Worm (Caenorhabditis elegans): Measurements from ENCODE around the gene C25E10.11.

ce11 chrV:9022078-9022477 is 36.4 kb downstream of the C25E10.11 start, which contains the start of gene oac-41:
- TF ChIP-seq med-1 (GFP tag; optimal IDR thresholded peaks at IDR 0.05; ENCODE audit: insufficient read depth), result no peak
- TF ChIP-seq tab-1 (GFP tag; IDR thresholded peaks at IDR 0.05), result no peak
- no peak for TF ChIP-seq flt-1 (GFP tag; IDR thresholded peaks at IDR 0.05)
- TF ChIP-seq ztf-29 (GFP tag; IDR thresholded peaks at IDR 0.05), result no peak
- TF ChIP-seq T22C8.4 (GFP tag; IDR thresholded peaks at IDR 0.05), result no peak
- no peak for TF ChIP-seq ref-1 (GFP tag; conservative IDR thresholded peaks at IDR 0.05)
- TF ChIP-seq klf-2 (GFP tag; conservative IDR thresholded peaks at IDR 0.05), result no peak
- TF ChIP-seq ztf-23 (GFP tag; IDR thresholded peaks at IDR 0.05), result no peak
- no peak for TF ChIP-seq cog-1 (tag; optimal IDR thresholded peaks at IDR 0.05)

Data from whole organism, midembryonic.